Fruit fly (Drosophila melanogaster) whole organism, pupa: Measurements from ENCODE around the gene CG46509.
"Not testable (repeated sequence)": the region's sequence is repeated elsewhere in the genome, so short reads cannot be mapped to it uniquely, and the experiment has no call there.

Experiments used
- CG10348 ChIP-seq: fragments of 200-800 bp; sonication (Bioruptor generic); IDR thresholded peaks from 2 replicates; pipeline ENCODE4 v1.3.6; 2022; ENCODE audit warnings: missing biosample characterization, missing genetic modification characterization
- CG13204 ChIP-seq: fragments of 200-800 bp; sonication (Bioruptor generic); optimal IDR thresholded peaks from 2 replicates; lab custom pipeline; 2018; ENCODE audit warnings: missing biosample characterization, mild to moderate bottlenecking, missing genetic modification characterization, moderate library complexity
- CG14655 ChIP-seq: fragments of 200-800 bp; sonication (Bioruptor generic); optimal IDR thresholded peaks from 3 replicates; lab custom pipeline; 2017; ENCODE audit warnings: mild to moderate bottlenecking, missing biosample characterization, missing genetic modification reagents, missing genetic modification characterization
- CG15710 ChIP-seq: fragments of 200-800 bp; sonication (Bioruptor generic); optimal IDR thresholded peaks from 2 replicates; lab custom pipeline; 2018; ENCODE audit warnings: missing biosample characterization, mild to moderate bottlenecking, missing genetic modification characterization, moderate library complexity
- CG17806 ChIP-seq: fragments of 200-800 bp; sonication (Bioruptor generic); optimal IDR thresholded peaks from 2 replicates; lab custom pipeline; 2018; ENCODE audit warnings: missing biosample characterization, mild to moderate bottlenecking, missing genetic modification characterization, moderate library complexity
- CG32121 ChIP-seq: fragments of 200-800 bp; sonication (Bioruptor generic); IDR thresholded peaks from 2 replicates; pipeline ENCODE4 v1.3.6; 2022; ENCODE audit warnings: missing biosample characterization, missing genetic modification characterization
- CG34367 ChIP-seq: fragments of 200-800 bp; sonication (Bioruptor generic); optimal IDR thresholded peaks from 2 replicates; lab custom pipeline; 2018; ENCODE audit warnings: missing biosample characterization, mild to moderate bottlenecking, missing genetic modification characterization
- CG4496 ChIP-seq: fragments of 200-800 bp; sonication (Bioruptor generic); IDR thresholded peaks from 3 replicates; pipeline ENCODE4 v1.3.6; 2022; ENCODE audit warnings: missing biosample characterization, missing genetic modification characterization
- CG8159 ChIP-seq: fragments of 200-800 bp; sonication (Bioruptor generic); optimal IDR thresholded peaks from 3 replicates; lab custom pipeline; 2018; ENCODE audit warnings: missing biosample characterization, mild to moderate bottlenecking, missing genetic modification characterization, moderate library complexity
- D1 ChIP-seq: fragments of 200-800 bp; sonication (Bioruptor generic); optimal IDR thresholded peaks from 2 replicates; lab custom pipeline; 2018; ENCODE audit warnings: missing biosample characterization, mild to moderate bottlenecking, missing genetic modification characterization, moderate library complexity
- EcR ChIP-seq: fragments of 200-800 bp; sonication (Bioruptor generic); optimal IDR thresholded peaks from 3 replicates; lab custom pipeline; 2019; ENCODE audit warnings: missing biosample characterization, missing genetic modification characterization, mild to moderate bottlenecking, moderate library complexity, missing genetic modification reagents
- Ets98B ChIP-seq: fragments of 200-800 bp; sonication (Bioruptor generic); IDR thresholded peaks from 2 replicates; pipeline ENCODE4 v1.3.6; 2022; ENCODE audit warnings: missing biosample characterization, missing genetic modification characterization
- Pif1A ChIP-seq: fragments of 200-800 bp; sonication (Bioruptor generic); optimal IDR thresholded peaks from 3 replicates; lab custom pipeline; 2016; ENCODE audit warnings: missing biosample characterization, missing genetic modification characterization
- Pif1B ChIP-seq: fragments of 200-800 bp; sonication (Bioruptor generic); optimal IDR thresholded peaks from 3 replicates; lab custom pipeline; 2016; ENCODE audit warnings: missing biosample characterization, missing genetic modification characterization
- Snoo ChIP-seq: fragments of 200-800 bp; sonication (Bioruptor generic); optimal IDR thresholded peaks from 3 replicates; lab custom pipeline; 2017; ENCODE audit warnings: missing biosample characterization, mild to moderate bottlenecking, missing genetic modification characterization, inconsistent platforms
- fd96Ca ChIP-seq: fragments of 200-800 bp; sonication (Bioruptor generic); IDR thresholded peaks from 3 replicates; pipeline ENCODE4 v1.3.6; 2022; ENCODE audit warnings: missing biosample characterization, missing genetic modification characterization
- gl ChIP-seq: fragments of 200-800 bp; sonication (Bioruptor generic); optimal IDR thresholded peaks from 2 replicates; lab custom pipeline; 2018; ENCODE audit warnings: missing biosample characterization, mild to moderate bottlenecking, missing genetic modification characterization

The CG46509 gene

DNA sequence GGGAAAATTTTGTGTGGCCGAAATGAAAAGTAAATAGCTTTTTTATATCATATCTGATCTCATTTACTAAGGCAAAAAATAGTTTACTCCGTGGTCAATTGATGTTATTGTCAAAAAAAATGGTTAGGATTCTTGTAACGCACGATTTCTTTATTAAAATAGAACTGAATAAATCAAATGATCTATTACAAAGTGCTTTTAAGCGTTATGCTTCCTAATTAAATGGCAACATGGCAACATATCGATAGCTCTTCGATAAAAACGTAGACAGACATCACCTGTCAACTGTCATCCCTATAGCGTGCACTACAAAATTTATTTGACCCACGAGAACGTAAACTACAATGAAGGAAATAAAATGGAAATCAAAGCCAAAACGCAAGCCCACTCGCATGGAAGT is at the start of gene CG46509:
Gene CG46509 (plus strand): TSS at position 301 of the 400 bp plus-strand sequence.
- TF ChIP-seq CG14655 (GFP tag; lab: Kevin White, UChicago); gl (tag; lab: Kevin White, UChicago); Snoo (tag; lab: Kevin White, UChicago): not testable (repeated sequence)

DNA sequence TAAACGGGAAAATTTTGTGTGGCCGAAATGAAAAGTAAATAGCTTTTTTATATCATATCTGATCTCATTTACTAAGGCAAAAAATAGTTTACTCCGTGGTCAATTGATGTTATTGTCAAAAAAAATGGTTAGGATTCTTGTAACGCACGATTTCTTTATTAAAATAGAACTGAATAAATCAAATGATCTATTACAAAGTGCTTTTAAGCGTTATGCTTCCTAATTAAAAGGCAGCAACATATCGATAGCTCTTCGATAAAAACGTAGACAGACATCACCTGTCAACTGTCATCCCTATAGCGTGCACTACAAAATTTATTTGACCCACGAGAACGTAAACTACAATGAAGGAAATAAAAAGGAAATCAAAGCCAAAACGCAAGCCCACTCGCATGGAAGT is 29.7 kb upstream of the CG46509 start, which contains the start of gene CG40813:
Gene CG40813 (plus strand): TSS at position 301 of the 400 bp plus-strand sequence.
- not testable (repeated sequence) for TF ChIP-seq gl (tag; lab: Kevin White, UChicago); Pif1A (GFP tag; lab: Kevin White, UChicago); EcR

DNA sequence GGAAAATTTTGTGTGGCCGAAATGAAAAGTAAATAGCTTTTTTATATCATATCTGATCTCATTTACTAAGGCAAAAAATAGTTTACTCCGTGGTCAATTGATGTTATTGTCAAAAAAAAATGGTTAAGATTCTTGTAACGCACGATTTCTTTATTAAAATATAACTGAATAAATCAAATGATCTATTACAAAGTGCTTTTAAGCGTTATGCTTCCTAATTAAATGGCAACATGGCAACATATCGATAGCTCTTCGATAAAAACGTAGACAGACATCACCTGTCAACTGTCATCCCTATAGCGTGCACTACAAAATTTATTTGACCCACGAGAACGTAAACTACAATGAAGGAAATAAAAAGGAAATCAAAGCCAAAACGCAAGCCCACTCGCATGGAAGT is 25.0 kb upstream of the CG46509 start, which contains the start of gene CG46504:
Gene CG46504 (plus strand): TSS at position 301 of the 400 bp plus-strand sequence.
- TF ChIP-seq D1 (tag; lab: Kevin White, UChicago); gl (tag; lab: Kevin White, UChicago); fd96Ca: not testable (repeated sequence)
- TF ChIP-seq, all 21 proteins: peak for 0; not testable (repeated sequence) for 21

DNA sequence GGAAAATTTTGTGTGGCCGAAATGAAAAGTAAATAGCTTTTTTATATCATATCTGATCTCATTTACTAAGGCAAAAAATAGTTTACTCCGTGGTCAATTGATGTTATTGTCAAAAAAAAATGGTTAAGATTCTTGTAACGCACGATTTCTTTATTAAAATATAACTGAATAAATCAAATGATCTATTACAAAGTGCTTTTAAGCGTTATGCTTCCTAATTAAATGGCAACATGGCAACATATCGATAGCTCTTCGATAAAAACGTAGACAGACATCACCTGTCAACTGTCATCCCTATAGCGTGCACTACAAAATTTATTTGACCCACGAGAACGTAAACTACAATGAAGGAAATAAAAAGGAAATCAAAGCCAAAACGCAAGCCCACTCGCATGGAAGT is 19.9 kb upstream of the CG46509 start, which contains the start of gene CG46505:
Gene CG46505 (plus strand): TSS at position 301 of the 400 bp plus-strand sequence.
- TF ChIP-seq Pif1A (GFP tag; lab: Kevin White, UChicago); Pif1B (GFP tag; lab: Kevin White, UChicago); CG15710 (tag; lab: Kevin White, UChicago): not testable (repeated sequence)

DNA sequence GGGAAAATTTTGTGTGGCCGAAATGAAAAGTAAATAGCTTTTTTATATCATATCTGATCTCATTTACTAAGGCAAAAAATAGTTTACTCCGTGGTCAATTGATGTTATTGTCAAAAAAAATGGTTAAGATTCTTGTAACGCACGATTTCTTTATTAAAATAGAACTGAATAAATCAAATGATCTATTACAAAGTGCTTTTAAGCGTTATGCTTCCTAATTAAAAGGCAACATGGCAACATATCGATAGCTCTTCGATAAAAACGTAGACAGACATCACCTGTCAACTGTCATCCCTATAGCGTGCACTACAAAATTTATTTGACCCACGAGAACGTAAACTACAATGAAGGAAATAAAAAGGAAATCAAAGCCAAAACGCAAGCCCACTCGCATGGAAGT is 14.9 kb upstream of the CG46509 start, which contains the start of gene CG46506:
Gene CG46506 (plus strand): TSS at position 301 of the 400 bp plus-strand sequence.
- not testable (repeated sequence) for TF ChIP-seq CG8159 (tag; lab: Kevin White, UChicago); CG14655 (GFP tag; lab: Kevin White, UChicago); CG10348 (GFP tag; lab: Robert Waterston, UW)

DNA sequence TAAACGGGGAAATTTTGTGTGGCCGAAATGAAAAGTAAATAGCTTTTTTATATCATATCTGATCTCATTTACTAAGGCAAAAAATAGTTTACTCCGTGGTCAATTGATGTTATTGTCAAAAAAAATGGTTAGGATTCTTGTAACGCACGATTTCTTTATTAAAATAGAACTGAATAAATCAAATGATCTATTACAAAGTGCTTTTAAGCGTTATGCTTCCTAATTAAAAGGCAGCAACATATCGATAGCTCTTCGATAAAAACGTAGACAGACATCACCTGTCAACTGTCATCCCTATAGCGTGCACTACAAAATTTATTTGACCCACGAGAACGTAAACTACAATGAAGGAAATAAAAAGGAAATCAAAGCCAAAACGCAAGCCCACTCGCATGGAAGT is 9.8 kb upstream of the CG46509 start, which contains the start of gene CG46507:
Gene CG46507 (plus strand): TSS at position 301 of the 400 bp plus-strand sequence.
- TF ChIP-seq CG4496; Pif1A (GFP tag; lab: Kevin White, UChicago); Ets98B (GFP tag; lab: Robert Waterston, UW): not testable (repeated sequence)

DNA sequence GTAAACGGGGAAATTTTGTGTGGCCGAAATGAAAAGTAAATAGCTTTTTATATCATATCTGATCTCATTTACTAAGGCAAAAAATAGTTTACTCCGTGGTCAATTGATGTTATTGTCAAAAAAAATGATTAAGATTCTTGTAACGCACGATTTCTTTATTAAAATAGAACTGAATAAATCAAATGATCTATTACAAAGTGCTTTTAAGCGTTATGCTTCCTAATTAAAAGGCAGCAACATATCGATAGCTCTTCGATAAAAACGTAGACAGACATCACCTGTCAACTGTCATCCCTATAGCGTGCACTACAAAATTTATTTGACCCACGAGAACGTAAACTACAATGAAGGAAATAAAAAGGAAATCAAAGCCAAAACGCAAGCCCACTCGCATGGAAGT is 5.1 kb upstream of the CG46509 start, which contains the start of gene CG46508:
Gene CG46508 (plus strand): TSS at position 301 of the 400 bp plus-strand sequence.
- not testable (repeated sequence) for TF ChIP-seq D1 (tag; lab: Kevin White, UChicago); CG32121 (GFP tag; lab: Robert Waterston, UW); CG8159 (tag; lab: Kevin White, UChicago)

DNA sequence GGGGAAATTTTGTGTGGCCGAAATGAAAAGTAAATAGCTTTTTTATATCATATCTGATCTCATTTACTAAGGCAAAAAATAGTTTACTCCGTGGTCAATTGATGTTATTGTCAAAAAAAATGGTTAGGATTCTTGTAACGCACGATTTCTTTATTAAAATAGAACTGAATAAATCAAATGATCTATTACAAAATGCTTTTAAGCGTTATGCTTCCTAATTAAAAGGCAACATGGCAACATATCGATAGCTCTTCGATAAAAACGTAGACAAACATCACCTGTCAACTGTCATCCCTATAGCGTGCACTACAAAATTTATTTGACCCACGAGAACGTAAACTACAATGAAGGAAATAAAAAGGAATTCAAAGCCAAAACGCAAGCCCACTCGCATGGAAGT is 4.8 kb downstream of the CG46509 start, which contains the start of gene CG46510:
Gene CG46510 (plus strand): TSS at position 301 of the 400 bp plus-strand sequence.
- TF ChIP-seq CG14655 (GFP tag; lab: Kevin White, UChicago); Ets98B (GFP tag; lab: Robert Waterston, UW); CG17806 (tag; lab: Kevin White, UChicago): not testable (repeated sequence)

DNA sequence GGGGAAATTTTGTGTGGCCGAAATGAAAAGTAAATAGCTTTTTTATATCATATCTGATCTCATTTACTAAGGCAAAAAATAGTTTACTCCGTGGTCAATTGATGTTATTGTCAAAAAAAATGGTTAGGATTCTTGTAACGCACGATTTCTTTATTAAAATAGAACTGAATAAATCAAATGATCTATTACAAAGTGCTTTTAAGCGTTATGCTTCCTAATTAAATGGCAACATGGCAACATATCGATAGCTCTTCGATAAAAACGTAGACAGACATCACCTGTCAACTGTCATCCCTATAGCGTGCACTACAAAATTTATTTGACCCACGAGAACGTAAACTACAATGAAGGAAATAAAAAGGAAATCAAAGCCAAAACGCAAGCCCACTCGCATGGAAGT is 9.8 kb downstream of the CG46509 start, which contains the start of gene CG46511:
Gene CG46511 (plus strand): TSS at position 301 of the 400 bp plus-strand sequence.
- not testable (repeated sequence) for TF ChIP-seq CG13204; D1 (tag; lab: Kevin White, UChicago); CG4496
- TF ChIP-seq, all 21 proteins: peak for 0; not testable (repeated sequence) for 21

DNA sequence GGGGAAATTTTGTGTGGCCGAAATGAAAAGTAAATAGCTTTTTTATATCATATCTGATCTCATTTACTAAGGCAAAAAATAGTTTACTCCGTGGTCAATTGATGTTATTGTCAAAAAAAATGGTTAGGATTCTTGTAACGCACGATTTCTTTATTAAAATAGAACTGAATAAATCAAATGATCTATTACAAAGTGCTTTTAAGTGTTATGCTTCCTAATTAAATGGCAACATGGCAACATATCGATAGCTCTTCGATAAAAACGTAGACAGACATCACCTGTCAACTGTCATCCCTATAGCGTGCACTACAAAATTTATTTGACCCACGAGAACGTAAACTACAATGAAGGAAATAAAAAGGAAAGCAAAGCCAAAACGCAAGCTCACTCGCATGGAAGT is 14.6 kb downstream of the CG46509 start, which contains the start of gene CG46512:
Gene CG46512 (plus strand): TSS at position 301 of the 400 bp plus-strand sequence.
- not testable (repeated sequence) for TF ChIP-seq Snoo (tag; lab: Kevin White, UChicago); CG34367 (tag; lab: Kevin White, UChicago); CG32121 (GFP tag; lab: Robert Waterston, UW)
- TF ChIP-seq, all 21 proteins: peak for 0; not testable (repeated sequence) for 21
